Fruit fly (Drosophila melanogaster): ENCODE measurements around the gene CG9813.

The CG9813 gene

DNA sequence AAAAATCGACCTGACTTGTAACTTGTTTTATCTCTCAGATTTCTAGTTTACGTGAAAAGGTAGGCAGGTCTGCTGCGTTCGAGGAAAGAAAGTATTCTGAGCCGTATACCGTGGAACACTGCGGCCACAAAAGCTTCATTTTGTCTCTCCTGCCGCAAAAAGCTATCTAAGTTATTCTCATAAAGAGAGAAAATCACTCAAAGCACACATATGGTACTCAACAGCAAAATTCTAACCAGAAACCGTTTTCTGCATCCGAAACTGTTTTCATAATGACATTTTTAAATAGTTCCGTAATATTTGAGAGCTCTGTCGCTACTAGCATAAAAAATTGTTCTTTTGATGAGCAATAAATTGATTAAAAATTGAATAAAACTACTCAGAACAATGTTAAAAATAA is at the start of gene CG9813, which contains the start of gene CG8870:
Gene CG9813, minus strand, starts transcription at position 101 of the 400 bp plus-strand sequence.
Gene CG8870, plus strand, starts transcription at position 168 of the 400 bp plus-strand sequence.
- TF ChIP-seq CG8478 (optimal IDR thresholded peaks at IDR 0.05) (no peak), CTCF (optimal IDR thresholded peaks at IDR 0.05) (no peak)

DNA sequence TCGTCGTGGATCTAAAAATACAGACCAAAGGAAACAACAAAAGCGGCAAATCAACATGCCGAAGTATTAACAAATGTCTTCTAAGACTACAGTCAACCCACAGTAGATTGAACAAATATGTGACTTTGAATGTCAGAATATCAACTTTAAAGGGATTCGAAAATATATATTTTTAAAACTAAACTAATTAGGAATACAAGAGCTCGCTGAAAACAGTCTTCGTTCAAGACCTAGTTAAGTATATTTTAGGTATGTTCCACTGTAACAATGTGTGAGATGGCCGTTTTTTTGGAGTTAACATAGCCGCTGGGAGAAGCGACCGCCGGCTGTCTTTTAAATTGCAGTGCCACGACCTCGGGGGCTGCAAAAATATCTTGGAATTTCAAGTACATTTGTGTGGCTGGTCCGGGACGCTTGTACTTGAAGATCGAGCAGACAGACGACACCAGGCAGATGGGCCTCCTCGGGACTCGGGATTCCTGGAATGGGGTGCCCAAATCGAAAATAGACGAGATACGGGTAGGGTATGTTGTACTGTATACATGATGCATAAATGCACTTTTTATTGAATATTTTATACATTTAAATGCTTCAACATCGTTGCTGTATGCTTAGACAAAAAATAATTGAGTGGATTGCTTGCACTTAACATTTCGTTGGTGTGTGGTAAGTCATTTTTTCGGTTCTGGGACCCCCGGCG is 48.9 kb upstream of the CG9813 start:
- TF ChIP-seq CTCF (optimal IDR thresholded peaks at IDR 0.05) = no peak
- no peak for TF ChIP-seq CG8478 (optimal IDR thresholded peaks at IDR 0.05)

DNA sequence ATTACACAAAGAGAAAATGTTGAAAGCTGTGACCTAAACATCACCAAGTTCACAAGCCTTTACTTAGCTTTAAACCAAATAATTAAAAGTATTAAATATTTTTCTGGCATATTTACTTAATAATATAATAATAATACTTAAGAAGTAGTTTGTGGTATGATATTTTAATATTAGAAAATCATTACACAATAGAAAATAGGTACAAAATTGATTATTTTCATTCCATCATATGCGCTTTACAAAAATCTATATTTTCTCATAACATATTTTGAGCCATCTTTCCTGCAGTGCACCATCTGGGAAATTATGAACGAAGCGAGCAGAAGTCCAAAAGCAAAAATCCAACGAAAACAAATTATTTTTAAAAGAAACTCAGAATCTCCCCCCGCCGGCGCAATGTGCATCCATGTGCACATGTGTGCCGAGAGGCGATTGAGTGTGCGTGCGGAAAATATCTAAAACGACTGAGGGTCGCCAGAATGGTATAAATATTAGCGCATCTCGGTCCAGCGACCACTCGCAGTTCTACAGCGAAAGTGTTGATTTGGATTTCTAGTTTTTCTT is 46.0 kb upstream of the CG9813 start, which contains the start of gene Act87E:
Gene Act87E, plus strand, starts transcription at position 514 of the 564 bp plus-strand sequence.
- TF ChIP-seq CG8478 (optimal IDR thresholded peaks at IDR 0.05) (no peak), CTCF (optimal IDR thresholded peaks at IDR 0.05) (no peak)

DNA sequence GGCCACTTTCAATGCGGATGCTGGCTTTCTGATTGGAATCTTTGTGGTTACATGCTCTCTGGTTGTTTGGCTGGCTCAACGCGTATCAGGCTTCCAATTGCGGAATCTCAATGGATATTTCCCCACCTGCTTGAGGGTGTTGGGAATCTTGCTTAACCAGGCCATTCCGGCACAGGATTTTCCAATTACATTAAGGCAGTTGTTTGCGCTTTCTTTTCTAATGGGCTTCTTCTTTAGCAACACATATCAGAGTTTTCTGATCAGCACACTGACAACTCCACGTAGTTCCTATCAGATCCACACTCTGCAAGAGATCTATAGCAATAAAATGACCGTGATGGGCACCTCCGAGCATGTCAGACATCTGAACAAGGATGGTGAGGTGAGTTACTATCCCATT is 42.6 kb upstream of the CG9813 start:
- TF ChIP-seq CTCF (optimal IDR thresholded peaks at IDR 0.05) = no peak
- TF ChIP-seq CG8478 (optimal IDR thresholded peaks at IDR 0.05) = no peak

DNA sequence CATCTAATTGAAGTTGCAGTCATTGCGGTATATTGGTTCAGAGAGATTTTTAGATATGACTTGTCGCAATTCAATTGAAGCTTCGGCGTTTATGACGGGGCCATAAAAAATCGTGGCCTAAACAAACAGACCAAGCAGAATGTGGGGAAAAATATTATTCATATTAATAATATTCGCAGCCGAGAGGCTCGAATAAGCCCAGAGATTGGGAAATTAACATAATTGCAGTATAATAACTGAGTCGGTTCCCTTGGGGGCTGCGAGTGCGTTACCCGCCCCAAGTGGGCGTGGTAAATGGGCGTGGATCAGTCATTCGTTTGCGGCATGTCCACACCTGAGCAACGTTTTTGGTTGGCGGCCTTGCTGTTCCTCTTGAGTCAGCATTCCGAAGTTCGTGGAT is 40.4 kb upstream of the CG9813 start, which contains the start of gene Ir87a:
Gene Ir87a, plus strand, starts transcription at position 301 of the 400 bp plus-strand sequence.
- TF ChIP-seq CTCF (optimal IDR thresholded peaks at IDR 0.05) (no peak), CG8478 (optimal IDR thresholded peaks at IDR 0.05) (no peak)

DNA sequence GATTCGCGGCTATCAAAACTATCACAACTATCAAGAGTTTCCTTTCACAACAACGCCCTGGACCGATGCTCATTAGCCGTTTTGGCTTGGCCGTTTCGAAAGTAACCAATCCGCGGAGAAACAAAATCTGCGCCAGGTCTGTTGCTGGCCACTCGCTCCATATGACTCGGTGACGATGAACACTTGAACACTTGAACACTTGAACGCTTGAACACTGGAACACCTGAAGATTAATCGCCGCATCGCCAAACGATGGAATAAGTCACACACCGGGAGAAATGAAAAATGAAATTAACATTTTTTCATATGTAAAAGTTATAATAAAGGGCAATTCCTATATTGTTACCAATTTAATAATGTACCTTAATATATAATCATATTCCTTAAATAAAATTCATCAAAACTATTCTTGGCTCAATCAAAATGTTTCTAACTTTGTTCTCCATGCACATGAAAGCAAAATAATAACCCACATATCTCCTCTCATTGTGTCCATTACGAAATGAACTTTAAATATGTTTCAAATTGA is 37.6 kb upstream of the CG9813 start:
- TF ChIP-seq CTCF (optimal IDR thresholded peaks at IDR 0.05) = no peak

DNA sequence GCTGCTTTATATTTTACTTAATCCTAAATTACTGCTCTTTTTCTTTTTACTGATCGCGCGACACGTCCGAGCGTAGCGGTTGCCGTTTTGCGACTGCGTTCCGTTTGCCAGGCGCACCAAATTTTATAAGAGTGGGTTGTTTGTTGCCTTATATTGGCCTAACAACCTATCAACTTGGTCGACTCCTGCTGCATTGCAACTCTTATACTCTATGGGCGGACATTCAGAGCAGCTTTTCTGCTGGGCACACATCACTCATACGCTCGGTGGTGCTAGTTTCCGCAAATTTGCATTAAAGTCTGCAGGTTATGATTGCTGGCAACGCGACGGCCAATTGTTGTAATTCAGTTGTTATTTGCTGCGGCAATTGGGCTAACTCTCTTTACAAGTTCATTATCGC is 35.6 kb upstream of the CG9813 start, which contains the start of gene yellow-e:
Gene yellow-e, minus strand, starts transcription at position 101 of the 400 bp plus-strand sequence.
- TF ChIP-seq CTCF (optimal IDR thresholded peaks at IDR 0.05) = no peak
- no peak for TF ChIP-seq CG8478 (optimal IDR thresholded peaks at IDR 0.05)

DNA sequence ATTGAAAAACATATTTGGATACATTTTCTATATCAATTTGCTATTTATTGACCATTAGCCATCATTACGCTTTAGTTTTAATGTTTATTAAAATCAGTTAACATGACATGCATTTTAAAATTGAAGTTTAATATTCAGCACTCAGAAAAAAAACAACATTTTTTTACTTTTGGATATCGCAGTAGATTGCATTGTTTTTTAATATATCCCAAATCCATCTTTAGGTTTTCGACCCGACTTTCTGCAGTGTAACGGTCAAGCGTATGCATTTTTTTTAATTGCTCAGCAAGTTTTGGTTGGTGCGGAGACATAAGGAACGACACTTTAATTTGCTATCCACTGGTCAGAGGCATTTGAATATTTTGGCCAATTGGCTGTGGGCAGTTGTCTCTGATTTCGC is 33.1 kb upstream of the CG9813 start:
- TF ChIP-seq CG8478 (optimal IDR thresholded peaks at IDR 0.05) (no peak), CTCF (optimal IDR thresholded peaks at IDR 0.05) (no peak)

DNA sequence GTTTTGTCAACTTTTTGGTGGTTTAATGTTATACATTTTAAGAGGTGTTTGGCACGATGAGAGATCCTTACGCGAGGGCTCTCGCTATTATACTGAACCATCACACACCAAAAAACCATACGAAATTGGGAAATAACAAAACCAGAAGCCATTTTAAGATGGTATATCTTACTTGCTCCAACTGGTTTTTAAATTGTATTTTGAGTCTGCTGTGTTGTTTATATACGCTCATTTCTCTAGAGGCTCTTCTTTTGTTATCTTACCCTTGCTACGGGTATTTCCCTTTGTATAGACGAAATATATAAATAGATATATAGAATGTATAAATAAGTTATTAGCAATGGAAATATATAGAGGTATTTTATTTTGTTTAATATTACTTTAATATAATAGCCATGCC is 27.3 kb upstream of the CG9813 start, which contains the start of gene yellow-e2:
Gene yellow-e2, minus strand, starts transcription at position 101 of the 400 bp plus-strand sequence.
- TF ChIP-seq CG8478 (optimal IDR thresholded peaks at IDR 0.05) (no peak), CTCF (optimal IDR thresholded peaks at IDR 0.05) (no peak)

- no peak for TF ChIP-seq CG8478 (optimal IDR thresholded peaks at IDR 0.05)
- TF ChIP-seq CTCF (optimal IDR thresholded peaks at IDR 0.05) = no peak
Observed at dm6 chr3R:13404841-13405441, 25.4 kb upstream of the CG9813 start, which contains the start of gene yellow-e3. Gene yellow-e3, minus strand, starts transcription at chr3R:13404870.

DNA sequence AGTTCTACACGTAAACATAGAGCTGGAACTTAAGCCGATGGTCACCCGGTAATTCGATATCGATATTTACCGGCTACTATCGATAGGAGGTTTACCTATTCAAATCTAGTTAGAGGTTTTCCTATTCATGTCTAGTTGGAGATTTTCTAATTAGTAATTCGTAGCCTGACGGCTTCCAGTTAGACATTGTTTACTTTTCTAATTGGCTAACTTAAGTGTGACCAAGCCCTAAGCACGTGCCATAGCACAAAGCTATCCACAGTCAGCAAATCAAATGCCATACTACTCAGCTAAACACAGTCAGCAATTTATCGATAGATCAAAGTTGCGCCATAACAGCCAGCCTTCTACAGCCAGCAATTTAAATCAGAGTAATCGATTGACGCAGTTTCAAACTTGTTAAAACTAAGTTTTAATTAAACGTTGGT is 23.5 kb upstream of the CG9813 start, which contains the start of gene Dpm3:
Gene Dpm3, minus strand, starts transcription at position 20 of the 428 bp plus-strand sequence.
- TF ChIP-seq CTCF (optimal IDR thresholded peaks at IDR 0.05) (peak; percentile 54 to 59), CG8478 (optimal IDR thresholded peaks at IDR 0.05) (no peak)

dm6 chr3R:13401722-13402296 is 22.2 kb upstream of the CG9813 start, which contains the start of gene GILT1:
Gene GILT1, minus strand, starts transcription at chr3R:13401862.
- TF ChIP-seq CG8478 (optimal IDR thresholded peaks at IDR 0.05) (no peak), CTCF (optimal IDR thresholded peaks at IDR 0.05) (no peak)

dm6 chr3R:13400902-13401721 is 21.5 kb upstream of the CG9813 start:
- no peak for TF ChIP-seq CTCF (optimal IDR thresholded peaks at IDR 0.05)
- no peak for TF ChIP-seq CG8478 (optimal IDR thresholded peaks at IDR 0.05)

- TF ChIP-seq CG8478 (optimal IDR thresholded peaks at IDR 0.05) (no peak), CTCF (optimal IDR thresholded peaks at IDR 0.05) (no peak)
Observed at dm6 chr3R:13397535-13397934, 18.0 kb upstream of the CG9813 start, which contains the start of gene CG14377. Gene CG14377, plus strand, starts transcription at chr3R:13397835.

All from S2 (cell line).